Fruit fly (Drosophila melanogaster) whole organism, prepupa: ENCODE results near the gene Usp10.
A peak's percentile ranks its signal among the peaks of the same experiment; 100 is the strongest.

Source experiments
- CG34406 ChIP-seq: fragments of 200-800 bp; sonication (Bioruptor generic); optimal IDR thresholded peaks from 3 replicates; lab custom pipeline; 2016; ENCODE audit warnings: missing biosample characterization, missing genetic modification characterization
- CG6163 ChIP-seq: fragments of 200-800 bp; sonication (Bioruptor generic); IDR thresholded peaks from 3 replicates; pipeline ENCODE4 v1.3.6; 2022; ENCODE audit warnings: missing biosample characterization, missing genetic modification characterization
- CG6808 ChIP-seq: fragments of 200-800 bp; sonication (Bioruptor generic); optimal IDR thresholded peaks from 3 replicates; lab custom pipeline; 2017; ENCODE audit warnings: missing biosample characterization, missing genetic modification characterization, mild to moderate bottlenecking, moderate library complexity, missing genetic modification reagents
- CG8119 ChIP-seq: fragments of 200-800 bp; sonication (Bioruptor generic); IDR thresholded peaks from 3 replicates; pipeline ENCODE4 v1.3.6; 2022; ENCODE audit warnings: missing biosample characterization, missing genetic modification characterization
- Gug ChIP-seq: fragments of 200-800 bp; sonication (Bioruptor generic); IDR thresholded peaks from 2 replicates; pipeline ENCODE4 v1.3.6; 2022; ENCODE audit warnings: missing biosample characterization, missing genetic modification characterization
- Hr39 ChIP-seq: fragments of 200-800 bp; sonication (Bioruptor generic); optimal IDR thresholded peaks from 2 replicates; lab custom pipeline; 2016; ENCODE audit warnings: missing biosample characterization, missing genetic modification characterization
- Met ChIP-seq: fragments of 200-800 bp; sonication (Bioruptor generic); optimal IDR thresholded peaks from 3 replicates; lab custom pipeline; 2016; ENCODE audit warnings: missing biosample characterization, missing genetic modification characterization
- OdsH ChIP-seq: fragments of 200-800 bp; sonication (Bioruptor generic); optimal IDR thresholded peaks from 3 replicates; lab custom pipeline; 2016; ENCODE audit warnings: missing biosample characterization, missing genetic modification characterization
- esn ChIP-seq: fragments of 200-800 bp; sonication (Bioruptor generic); optimal IDR thresholded peaks from 2 replicates; lab custom pipeline; 2016; ENCODE audit warnings: missing biosample characterization, mild to moderate bottlenecking, missing genetic modification characterization, moderate library complexity
- pdm3 ChIP-seq: fragments of 200-800 bp; sonication (Bioruptor generic); optimal IDR thresholded peaks from 3 replicates; lab custom pipeline; 2016; ENCODE audit warnings: missing biosample characterization, missing genetic modification characterization
- topi ChIP-seq: fragments of 200-800 bp; sonication (Bioruptor generic); optimal IDR thresholded peaks from 3 replicates; lab custom pipeline; 2016; ENCODE audit warnings: missing biosample characterization, missing genetic modification characterization

DNA sequence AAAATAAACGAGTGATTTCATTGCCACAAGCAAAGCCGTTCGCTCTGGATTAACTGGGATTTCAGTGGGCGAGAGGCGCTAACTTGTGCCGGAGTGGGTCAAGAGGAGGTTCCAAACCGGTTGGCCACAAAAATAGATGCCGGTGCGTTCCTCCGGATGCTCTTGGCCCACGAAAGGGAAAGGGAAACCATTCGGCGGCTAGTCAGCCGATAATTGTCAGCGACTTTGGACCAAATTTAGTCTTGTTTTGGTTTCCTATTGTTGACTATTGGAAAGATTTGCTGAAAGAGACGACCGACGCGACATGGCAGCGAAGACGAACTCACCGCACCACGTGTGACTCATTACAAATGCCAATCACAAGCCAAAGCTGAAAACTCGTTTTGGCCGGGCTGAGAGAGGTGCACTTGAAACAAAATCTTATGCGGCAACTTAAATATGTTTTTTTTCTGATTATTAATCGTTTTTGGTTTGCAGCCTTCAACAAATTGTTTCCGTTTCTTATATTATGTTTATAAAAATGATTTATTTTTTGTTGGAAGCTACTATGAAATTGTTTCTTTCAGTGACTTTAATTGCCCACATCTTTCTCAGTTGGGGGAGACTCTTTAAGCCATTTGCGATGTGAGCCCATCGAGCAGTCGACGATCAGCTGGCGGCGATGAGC, 23.7 kb downstream of the Usp10 start, which contains the start of gene CG34056:
- peak; percentile 98 for TF ChIP-seq esn (GFP tag; lab: Kevin White, UChicago)
- peak; percentile 96 for TF ChIP-seq Gug (GFP tag; lab: Robert Waterston, UW)
- TF ChIP-seq CG6808 (GFP tag; lab: Kevin White, UChicago), result peak; percentile 97
- peak; percentile 97 for TF ChIP-seq Met (GFP tag; lab: Kevin White, UChicago)
- TF ChIP-seq OdsH (GFP tag; lab: Kevin White, UChicago), result peak; percentile 98
- peak; percentile 97 for TF ChIP-seq pdm3 (GFP tag; lab: Kevin White, UChicago)
- peak; percentile 97 for TF ChIP-seq CG34406 (GFP tag; lab: Kevin White, UChicago)
- peak; percentile 99 for TF ChIP-seq CG8119 (GFP tag; lab: Robert Waterston, UW)
- TF ChIP-seq CG6163, result peak; percentile 99
- peak; percentile 93 for TF ChIP-seq Hr39
- peak; percentile 98 for TF ChIP-seq topi (GFP tag; lab: Kevin White, UChicago)
